Fruit fly (Drosophila melanogaster): ENCODE data around the gene CG46339.

- TF ChIP-seq toe (GFP tag; optimal IDR thresholded peaks at IDR 0.05): no peak
- no peak for TF ChIP-seq CG11617 (GFP tag; optimal IDR thresholded peaks at IDR 0.05)
- no peak for TF ChIP-seq CG33017 (tag; optimal IDR thresholded peaks at IDR 0.05)
- no peak for TF ChIP-seq CG14711 (tag; optimal IDR thresholded peaks at IDR 0.05)
- no peak for TF ChIP-seq cnc (optimal IDR thresholded peaks at IDR 0.05)
- no peak for TF ChIP-seq CG5204 (GFP tag; optimal IDR thresholded peaks at IDR 0.05)
These were observed 25.1 kb upstream of the CG46339 start for dm6 chr3R:26890499-26890898.
